Worm (Caenorhabditis elegans): ENCODE measurements around the gene Y2H9A.4.

- TF ChIP-seq ceh-40 (GFP tag; IDR thresholded peaks at IDR 0.05): no peak
- no peak for TF ChIP-seq xnd-1 (tag; optimal IDR thresholded peaks at IDR 0.05)
- no peak for TF ChIP-seq nfya-1 (tag; optimal IDR thresholded peaks at IDR 0.05; ENCODE audit: borderline replicate concordance, insufficient read depth)
- no peak for TF ChIP-seq lsy-27 (tag; optimal IDR thresholded peaks at IDR 0.05; ENCODE audit: borderline replicate concordance, insufficient read depth)
- TF ChIP-seq F55B11.4 (tag; optimal IDR thresholded peaks at IDR 0.05; ENCODE audit: borderline replicate concordance, insufficient read depth): no peak
- TF ChIP-seq aptf-3 (GFP tag; IDR thresholded peaks at IDR 0.05): no peak
- no peak for TF ChIP-seq die-1 (tag; optimal IDR thresholded peaks at IDR 0.05)
Measured at ce11 chrV:13408440-13408839, 37.3 kb upstream of the Y2H9A.4 start.
